Worm (Caenorhabditis elegans) whole organism, L1 larva: ENCODE measurements around the gene C18D11.7.

ENCODE experiments used
- C04F5.9 ChIP-seq: sonication (generic microtip); optimal IDR thresholded peaks from 2 replicates; lab custom pipeline; 2016; ENCODE audit warnings: missing genetic modification characterization, missing compliant biosample characterization
- F16B12.6 ChIP-seq: fragments of 150-350 bp; optimal IDR thresholded peaks from 2 replicates; lab custom pipeline; 2014; ENCODE audit warnings: missing biosample characterization, missing genetic modification characterization
- Y116A8C.19 ChIP-seq: sonication (generic microtip); optimal IDR thresholded peaks from 2 replicates; lab custom pipeline; 2016; ENCODE audit warnings: missing compliant biosample characterization, missing genetic modification characterization, borderline replicate concordance
- alr-1 ChIP-seq: fragments of 200-800 bp; sonication (Bioruptor generic); optimal IDR thresholded peaks from 2 replicates; lab custom pipeline; 2018; ENCODE audit warnings: borderline replicate concordance, mild to moderate bottlenecking, missing genetic modification characterization, missing compliant biosample characterization
- aly-2 ChIP-seq: fragments of 150-350 bp; optimal IDR thresholded peaks from 2 replicates; lab custom pipeline; 2014; ENCODE audit warnings: missing biosample characterization, missing genetic modification characterization
- ama-1 ChIP-seq: fragments of 150-350 bp; optimal IDR thresholded peaks from 2 replicates; lab custom pipeline; 2014
- blmp-1 ChIP-seq: fragments of 150-350 bp; optimal IDR thresholded peaks from 2 replicates; lab custom pipeline; 2014; ENCODE audit warnings: missing biosample characterization, missing genetic modification characterization
- ceh-88 ChIP-seq: fragments of 200-800 bp; sonication (Bioruptor generic); IDR thresholded peaks from 2 replicates; pipeline ENCODE4 v1.3.6; 2022; ENCODE audit warnings: missing genetic modification characterization, missing compliant biosample characterization
- dpl-1 ChIP-seq, 3 experiments: fragments of 150-350 bp in 2 of 3; sonication (generic microtip) in 1 of 3; optimal IDR thresholded peaks; 2 replicates each; lab custom pipeline; 2014 to 2017; ENCODE audit warnings: missing biosample characterization in 3 of 3, missing genetic modification characterization in 3 of 3, missing genetic modification reagents in 3 of 3
- dsc-1 ChIP-seq: sonication (generic microtip); optimal IDR thresholded peaks from 2 replicates; lab custom pipeline; 2016; ENCODE audit warnings: mild to moderate bottlenecking, missing genetic modification characterization, missing compliant biosample characterization
- efl-1 ChIP-seq, 4 experiments: fragments of 150-350 bp; optimal IDR thresholded peaks in 3 of 4; peaks in 1 of 4; 1 replicate in 1 of 4; 2 replicates in 3 of 4; lab custom pipeline; 2014; ENCODE audit warnings: missing biosample characterization in 2 of 4, missing genetic modification characterization in 2 of 4, missing genetic modification reagents in 2 of 4
- egl-13 ChIP-seq: sonication (generic microtip); optimal IDR thresholded peaks from 2 replicates; lab custom pipeline; 2016; ENCODE audit warnings: missing genotype, missing genetic modification reagents, missing genetic modification characterization, missing compliant biosample characterization
- elt-2 ChIP-seq: sonication (generic microtip); optimal IDR thresholded peaks from 2 replicates; lab custom pipeline; 2016; ENCODE audit warnings: missing genetic modification characterization, mild to moderate bottlenecking, inconsistent platforms, missing compliant biosample characterization, missing genetic modification reagents
- elt-3 ChIP-seq, 6 experiments: fragments of 150-350 bp in 1 of 6; sonication (generic microtip); optimal IDR thresholded peaks; 2 replicates each; lab custom pipeline; 2017 to 2018; ENCODE audit warnings: missing biosample characterization in 6 of 6, missing genetic modification characterization in 6 of 6, inconsistent platforms in 1 of 6
- fkh-8 ChIP-seq: sonication (generic microtip); optimal IDR thresholded peaks from 2 replicates; lab custom pipeline; 2016; ENCODE audit warnings: mild to moderate bottlenecking, missing genetic modification characterization, missing compliant biosample characterization
- grh-1 ChIP-seq: fragments of 200-800 bp; sonication (Bioruptor generic); IDR thresholded peaks from 2 replicates; pipeline ENCODE4 v1.3.6; 2022; ENCODE audit warnings: missing genetic modification reagents, missing genetic modification characterization, missing compliant biosample characterization
- hlh-4 ChIP-seq: sonication (generic microtip); optimal IDR thresholded peaks from 2 replicates; lab custom pipeline; 2016; ENCODE audit warnings: mild to moderate bottlenecking, missing genetic modification characterization, missing compliant biosample characterization
- jun-1 ChIP-seq: fragments of 150-350 bp; optimal IDR thresholded peaks from 2 replicates; lab custom pipeline; 2014; ENCODE audit warnings: missing biosample characterization, missing genetic modification reagents, missing genetic modification characterization
- lin-14 ChIP-seq: fragments of 200-800 bp; sonication (Bioruptor generic); optimal IDR thresholded peaks from 2 replicates; lab custom pipeline; 2018; ENCODE audit warnings: mild to moderate bottlenecking, missing genetic modification characterization, moderate library complexity, missing compliant biosample characterization
- lin-15B ChIP-seq: fragments of 150-350 bp; sonication (generic microtip); optimal IDR thresholded peaks from 3 replicates; lab custom pipeline; 2014; ENCODE audit warnings: missing biosample characterization, missing genetic modification characterization
- lir-3 ChIP-seq: sonication (generic microtip); optimal IDR thresholded peaks from 2 replicates; lab custom pipeline; 2016; ENCODE audit warnings: mild to moderate bottlenecking, missing genetic modification characterization, moderate library complexity, missing compliant biosample characterization; ENCODE audit not compliant: poor library complexity
- lsy-2 ChIP-seq, 2 experiments: fragments of 150-350 bp; optimal IDR thresholded peaks; 2 replicates each; lab custom pipeline; 2014; ENCODE audit warnings: missing biosample characterization in 2 of 2, missing genetic modification characterization in 2 of 2
- mdl-1 ChIP-seq, 2 experiments: fragments of 150-350 bp; optimal IDR thresholded peaks; 2 replicates each; lab custom pipeline; 2014 to 2017; ENCODE audit warnings: missing biosample characterization in 2 of 2, missing genetic modification characterization in 2 of 2, inconsistent platforms in 1 of 2
- mep-1 ChIP-seq: fragments of 150-350 bp; optimal IDR thresholded peaks from 2 replicates; lab custom pipeline; 2014; ENCODE audit warnings: missing biosample characterization, missing genetic modification characterization
- nhr-19 ChIP-seq: fragments of 200-800 bp; sonication (Bioruptor generic); conservative IDR thresholded peaks from 2 replicates; pipeline ENCODE4 v1.3.6; 2022; ENCODE audit warnings: missing genetic modification characterization, missing compliant biosample characterization
- nhr-71 ChIP-seq: sonication (generic microtip); optimal IDR thresholded peaks from 2 replicates; lab custom pipeline; 2016; ENCODE audit warnings: mild to moderate bottlenecking, missing genetic modification characterization, moderate library complexity, missing compliant biosample characterization
- nhr-84 ChIP-seq: sonication (generic microtip); optimal IDR thresholded peaks from 2 replicates; lab custom pipeline; 2017; ENCODE audit warnings: missing biosample characterization, missing genetic modification characterization
- nhr-90 ChIP-seq: sonication (generic microtip); optimal IDR thresholded peaks from 2 replicates; lab custom pipeline; 2016; ENCODE audit warnings: mild to moderate bottlenecking, missing genetic modification characterization, missing compliant biosample characterization; ENCODE audit not compliant: poor library complexity
- pax-3 ChIP-seq: fragments of 200-800 bp; sonication (Bioruptor generic); optimal IDR thresholded peaks from 2 replicates; lab custom pipeline; 2018; ENCODE audit warnings: mild to moderate bottlenecking, missing genetic modification characterization, moderate library complexity, missing compliant biosample characterization
- rnt-1 ChIP-seq: sonication (generic microtip); optimal IDR thresholded peaks from 2 replicates; lab custom pipeline; 2016; ENCODE audit warnings: mild to moderate bottlenecking, missing genetic modification characterization, moderate library complexity, missing compliant biosample characterization
- skn-1 ChIP-seq: fragments of 150-350 bp; optimal IDR thresholded peaks from 2 replicates; lab custom pipeline; 2014; ENCODE audit warnings: missing biosample characterization, missing genetic modification characterization
- snpc-4 ChIP-seq: fragments of 150-350 bp; optimal IDR thresholded peaks from 2 replicates; lab custom pipeline; 2014; ENCODE audit warnings: missing biosample characterization, missing genetic modification characterization
- snu-23 ChIP-seq: sonication (generic microtip); optimal IDR thresholded peaks from 2 replicates; lab custom pipeline; 2016; ENCODE audit warnings: missing genetic modification characterization, missing compliant biosample characterization
- tlp-1 ChIP-seq: fragments of 150-350 bp; optimal IDR thresholded peaks from 2 replicates; lab custom pipeline; 2014; ENCODE audit warnings: missing biosample characterization, missing genetic modification characterization
- unc-130 ChIP-seq: fragments of 150-350 bp; optimal IDR thresholded peaks from 2 replicates; lab custom pipeline; 2017; ENCODE audit warnings: missing biosample characterization, missing genetic modification characterization, inconsistent platforms
- unc-62 ChIP-seq: fragments of 150-350 bp; optimal IDR thresholded peaks from 2 replicates; lab custom pipeline; 2014; ENCODE audit warnings: missing biosample characterization, missing genetic modification reagents, missing genetic modification characterization
- ztf-4 ChIP-seq: fragments of 150-350 bp; optimal IDR thresholded peaks from 2 replicates; lab custom pipeline; 2014; ENCODE audit warnings: missing biosample characterization, missing genetic modification characterization

The C18D11.7 gene

DNA sequence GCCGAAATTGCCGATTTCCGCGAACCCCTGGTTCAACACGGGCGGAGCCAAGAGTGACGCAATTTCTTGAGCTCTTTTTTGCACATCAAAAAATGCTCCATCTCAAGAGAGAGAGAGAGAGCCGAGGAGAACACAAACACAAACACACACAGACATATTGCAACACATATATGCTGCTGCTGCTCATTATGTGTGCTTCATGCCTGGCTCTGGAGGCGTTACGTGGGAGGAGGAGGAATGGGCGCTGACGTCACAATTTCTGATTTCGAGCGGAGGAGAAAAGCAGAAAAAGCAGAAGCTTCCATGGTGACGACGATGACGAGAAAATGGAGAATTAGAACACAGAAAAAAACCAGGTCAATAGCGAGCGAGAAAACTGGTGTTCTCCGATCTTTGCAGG is 29.5 kb upstream of the C18D11.7 start (continued):
- no peak for TF ChIP-seq ama-1 (lab: Kevin White, UChicago)

- no peak for TF ChIP-seq lin-15B (tag; lab: Kevin White, UChicago)
- TF ChIP-seq lsy-2 (tag; optimal IDR thresholded peaks at IDR 0.05; lab: Kevin White, UChicago), result peak in 1 of 2 experiments; percentile 34
- TF ChIP-seq blmp-1 (tag; lab: Kevin White, UChicago), result peak; percentile 71
- TF ChIP-seq lin-14, result peak; percentile 53
- peak in 1 of 2 experiments; percentile 30 for TF ChIP-seq efl-1 (optimal IDR thresholded peaks at IDR 0.05; lab: Kevin White, UChicago)
- TF ChIP-seq efl-1 (GFP tag; optimal IDR thresholded peaks at IDR 0.05 in 1 of 2; lab: Kevin White, UChicago), result no peak
- peak; percentile 15 for TF ChIP-seq mep-1
- no peak for TF ChIP-seq grh-1
- TF ChIP-seq fkh-8, result no peak
- no peak for TF ChIP-seq lir-3 (tag; lab: Kevin White, UChicago)
Observed at ce11 chrIII:11834783-11835182, 28.2 kb upstream of the C18D11.7 start.

- no peak for TF ChIP-seq lin-15B (tag; lab: Kevin White, UChicago)
- no peak for TF ChIP-seq skn-1 (tag; lab: Kevin White, UChicago)
- TF ChIP-seq jun-1 (tag; lab: Kevin White, UChicago), result no peak
- TF ChIP-seq unc-62 (GFP tag; lab: Kevin White, UChicago), result no peak
- no peak for TF ChIP-seq ztf-4
- TF ChIP-seq nhr-84 (tag; lab: Kevin White, UChicago), result no peak
- TF ChIP-seq dsc-1 (tag; lab: Kevin White, UChicago), result no peak
- TF ChIP-seq nhr-19 (GFP tag; lab: Robert Waterston, UW), result peak; percentile 38; the same call in 1 of the 2 replicates
- no peak for TF ChIP-seq nhr-90 (tag; lab: Kevin White, UChicago)
- no peak for TF ChIP-seq pax-3 (tag; lab: Kevin White, UChicago)
- TF ChIP-seq nhr-71 (tag; lab: Kevin White, UChicago), result peak; percentile 15
- no peak for TF ChIP-seq C04F5.9 (tag; lab: Kevin White, UChicago)
- no peak for TF ChIP-seq fkh-8
- no peak for TF ChIP-seq unc-130 (tag; lab: Kevin White, UChicago)
- no peak for TF ChIP-seq elt-3 (tag; optimal IDR thresholded peaks at IDR 0.05; lab: Kevin White, UChicago)
- no peak for TF ChIP-seq aly-2 (tag; lab: Kevin White, UChicago)
- no peak for TF ChIP-seq alr-1
- TF ChIP-seq lsy-2 (tag; optimal IDR thresholded peaks at IDR 0.05; lab: Kevin White, UChicago), result no peak
- peak; percentile 35 for TF ChIP-seq rnt-1 (tag; lab: Kevin White, UChicago)
- no peak for TF ChIP-seq efl-1 (optimal IDR thresholded peaks at IDR 0.05; lab: Kevin White, UChicago)
- TF ChIP-seq efl-1 (GFP tag; optimal IDR thresholded peaks at IDR 0.05 in 1 of 2; lab: Kevin White, UChicago), result no peak
- TF ChIP-seq tlp-1 (tag; lab: Kevin White, UChicago), result no peak
- TF ChIP-seq snu-23 (GFP tag; lab: Kevin White, UChicago), result no peak
- TF ChIP-seq egl-13 (tag; lab: Kevin White, UChicago), result no peak
- no peak for TF ChIP-seq snpc-4
- TF ChIP-seq mdl-1 (tag; optimal IDR thresholded peaks at IDR 0.05; lab: Kevin White, UChicago), result peak in 1 of 2 experiments; percentile 16
- peak; percentile 27 for TF ChIP-seq lin-14
- TF ChIP-seq Y116A8C.19 (tag; lab: Kevin White, UChicago), result no peak
- TF ChIP-seq ceh-88 (GFP tag; lab: Robert Waterston, UW), result no peak
- no peak for TF ChIP-seq dpl-1 (GFP tag; optimal IDR thresholded peaks at IDR 0.05; lab: Kevin White, UChicago)
- no peak for TF ChIP-seq F16B12.6 (tag; lab: Kevin White, UChicago)
- no peak for TF ChIP-seq hlh-4 (tag; lab: Kevin White, UChicago)
- TF ChIP-seq elt-2 (tag; lab: Kevin White, UChicago), result no peak
- no peak for TF ChIP-seq mep-1
Observed at ce11 chrIII:11834168-11834567, 27.6 kb upstream of the C18D11.7 start.
